Fruit fly (Drosophila melanogaster) whole organism, embryonic: ENCODE measurements around the gene Cog2.

Source experiments
- Blimp-1 ChIP-seq: fragments of 200-800 bp; sonication (Bioruptor generic); optimal IDR thresholded peaks from 3 replicates; lab custom pipeline; 2018; ENCODE audit warnings: missing biosample characterization, missing genetic modification characterization, mild to moderate bottlenecking, moderate library complexity, missing genetic modification reagents
- CG10431 ChIP-seq: fragments of 200-800 bp; sonication (Bioruptor generic); optimal IDR thresholded peaks from 3 replicates; lab custom pipeline; 2018; ENCODE audit warnings: missing biosample characterization, mild to moderate bottlenecking, missing genetic modification characterization
- CG11696 ChIP-seq: fragments of 200-800 bp; sonication (Bioruptor generic); IDR thresholded peaks from 2 replicates; pipeline ENCODE4 v1.3.6; 2022; ENCODE audit warnings: missing biosample characterization, missing genetic modification characterization
- CG12769 ChIP-seq: fragments of 200-800 bp; sonication (Bioruptor generic); optimal IDR thresholded peaks from 2 replicates; lab custom pipeline; 2019; ENCODE audit warnings: missing biosample characterization, mild to moderate bottlenecking, missing genetic modification characterization, moderate library complexity
- CG13123 ChIP-seq: fragments of 200-800 bp; sonication (Bioruptor generic); optimal IDR thresholded peaks from 2 replicates; lab custom pipeline; 2016; ENCODE audit warnings: missing biosample characterization, missing genetic modification characterization
- CG15479 ChIP-seq: fragments of 200-800 bp; sonication (Bioruptor generic); optimal IDR thresholded peaks from 3 replicates; lab custom pipeline; 2019; ENCODE audit warnings: missing biosample characterization, mild to moderate bottlenecking, missing genetic modification characterization, moderate library complexity
- CG17359 ChIP-seq: fragments of 200-800 bp; sonication (Bioruptor generic); optimal IDR thresholded peaks from 3 replicates; lab custom pipeline; 2018; ENCODE audit warnings: missing biosample characterization, mild to moderate bottlenecking, missing genetic modification characterization, moderate library complexity
- CG18476 ChIP-seq: fragments of 200-800 bp; sonication (Bioruptor generic); optimal IDR thresholded peaks from 2 replicates; lab custom pipeline; 2016; ENCODE audit warnings: missing biosample characterization, mild to moderate bottlenecking, missing genetic modification characterization
- CG33557 ChIP-seq: fragments of 200-800 bp; sonication (Bioruptor generic); optimal IDR thresholded peaks from 2 replicates; lab custom pipeline; 2019; ENCODE audit warnings: missing biosample characterization, mild to moderate bottlenecking, missing genetic modification characterization, moderate library complexity
- CG34376 ChIP-seq: fragments of 200-800 bp; sonication (Bioruptor generic); optimal IDR thresholded peaks from 2 replicates; lab custom pipeline; 2018; ENCODE audit warnings: missing biosample characterization, mild to moderate bottlenecking, missing genetic modification characterization
- CG5180 ChIP-seq: fragments of 200-800 bp; sonication (Bioruptor generic); optimal IDR thresholded peaks from 3 replicates; lab custom pipeline; 2017; ENCODE audit warnings: missing biosample characterization, missing genetic modification characterization, mild to moderate bottlenecking, moderate library complexity, missing genetic modification reagents
- CG6175 ChIP-seq: fragments of 200-800 bp; sonication (Bioruptor generic); IDR thresholded peaks from 3 replicates; pipeline ENCODE4 v1.3.6; 2022; ENCODE audit warnings: missing biosample characterization, missing genetic modification characterization
- CG7786 ChIP-seq: fragments of 200-800 bp; sonication (Bioruptor generic); optimal IDR thresholded peaks from 2 replicates; lab custom pipeline; 2016; ENCODE audit warnings: missing biosample characterization, missing genetic modification characterization
- Elba2 ChIP-seq: fragments of 200-800 bp; sonication (Bioruptor generic); optimal IDR thresholded peaks from 3 replicates; lab custom pipeline; 2016; ENCODE audit warnings: missing biosample characterization, missing genetic modification characterization
- Hmx ChIP-seq: fragments of 200-800 bp; sonication (Bioruptor generic); optimal IDR thresholded peaks from 2 replicates; lab custom pipeline; 2016; ENCODE audit warnings: missing biosample characterization, missing genetic modification characterization
- Max ChIP-seq: fragments of 200-800 bp; sonication (Bioruptor generic); optimal IDR thresholded peaks from 2 replicates; lab custom pipeline; 2016; ENCODE audit warnings: missing biosample characterization, mild to moderate bottlenecking, missing genetic modification characterization
- Med ChIP-seq: fragments of 200-800 bp; sonication (Bioruptor generic); peaks from one replicate; lab custom pipeline; 2016; ENCODE audit warnings: missing biosample characterization, missing genetic modification characterization, mild to moderate bottlenecking, inconsistent platforms, moderate library complexity
- Pdp1 ChIP-seq, 2 experiments: fragments of 200-800 bp; sonication (Bioruptor generic); optimal IDR thresholded peaks; 3 replicates each; lab custom pipeline; 2016; ENCODE audit warnings: missing biosample characterization in 2 of 2, missing genetic modification characterization in 2 of 2, mild to moderate bottlenecking in 1 of 2, moderate library complexity in 1 of 2
- Sry-β ChIP-seq: fragments of 200-800 bp; sonication (Bioruptor generic); optimal IDR thresholded peaks from 2 replicates; lab custom pipeline; 2018; ENCODE audit warnings: missing biosample characterization, mild to moderate bottlenecking, missing genetic modification characterization, moderate library complexity
- Trl ChIP-seq, 3 experiments: fragments of >200 bp in 2 of 3; fragments of 200-800 bp in 1 of 3; sonication (Bioruptor generic) in 1 of 3; optimal IDR thresholded peaks; 2 replicates in 1 of 3; 3 replicates in 2 of 3; lab custom pipeline; 2016 to 2017; ENCODE audit warnings: missing biosample characterization in 1 of 3, missing genetic modification characterization in 1 of 3
- Xbp1 ChIP-seq: fragments of 200-800 bp; sonication (Bioruptor generic); optimal IDR thresholded peaks from 3 replicates; lab custom pipeline; 2016; ENCODE audit warnings: missing biosample characterization, mild to moderate bottlenecking, missing genetic modification characterization
- ac ChIP-seq: fragments of 200-800 bp; sonication (Bioruptor generic); optimal IDR thresholded peaks from 3 replicates; lab custom pipeline; 2017; ENCODE audit warnings: missing biosample characterization, mild to moderate bottlenecking, missing genetic modification characterization
- cg ChIP-seq: fragments of 200-800 bp; sonication (Bioruptor generic); optimal IDR thresholded peaks from 3 replicates; lab custom pipeline; 2019; ENCODE audit warnings: missing biosample characterization, mild to moderate bottlenecking, missing genetic modification characterization, moderate library complexity
- exex ChIP-seq: fragments of 200-800 bp; sonication (Bioruptor generic); optimal IDR thresholded peaks from 4 replicates; lab custom pipeline; 2018; ENCODE audit warnings: missing biosample characterization, mild to moderate bottlenecking, missing genetic modification characterization, moderate library complexity
- gem ChIP-seq: fragments of 200-800 bp; sonication (Bioruptor generic); optimal IDR thresholded peaks from 2 replicates; lab custom pipeline; 2019; ENCODE audit warnings: missing biosample characterization, mild to moderate bottlenecking, missing genetic modification characterization, moderate library complexity
- grn ChIP-seq: fragments of 200-800 bp; sonication (Bioruptor generic); optimal IDR thresholded peaks from 3 replicates; lab custom pipeline; 2017; ENCODE audit warnings: missing biosample characterization, missing genetic modification characterization
- insv ChIP-seq, 2 experiments: fragments of 200-800 bp; sonication (Bioruptor generic); optimal IDR thresholded peaks; 3 replicates each; lab custom pipeline; 2016 to 2018; ENCODE audit warnings: missing biosample characterization in 2 of 2, missing genetic modification characterization in 2 of 2
- mld ChIP-seq: fragments of 200-800 bp; sonication (Bioruptor generic); IDR thresholded peaks from 3 replicates; pipeline ENCODE4 v1.3.6; 2022; ENCODE audit warnings: missing biosample characterization, missing genetic modification characterization; ENCODE audit not compliant: partially characterized antibody
- sens ChIP-seq: fragments of 200-800 bp; sonication (Bioruptor generic); peaks from one replicate; lab custom pipeline; 2016; ENCODE audit warnings: missing biosample characterization, missing genetic modification characterization
- sim ChIP-seq: fragments of 200-800 bp; sonication (Bioruptor generic); IDR thresholded peaks from 2 replicates; pipeline ENCODE4 v1.3.6; 2022; ENCODE audit warnings: missing biosample characterization, missing genetic modification characterization
- sug ChIP-seq: fragments of 200-800 bp; optimal IDR thresholded peaks from 2 replicates; lab custom pipeline; 2019; ENCODE audit warnings: missing biosample characterization, mild to moderate bottlenecking, missing genetic modification characterization, moderate library complexity
- vfl ChIP-seq: fragments of 200-800 bp; sonication (Bioruptor generic); optimal IDR thresholded peaks from 2 replicates; lab custom pipeline; 2016; ENCODE audit warnings: missing biosample characterization, missing genetic modification characterization
- yki ChIP-seq: fragments of >200 bp; optimal IDR thresholded peaks from 3 replicates; lab custom pipeline; 2018
- zen2 ChIP-seq: fragments of 200-800 bp; sonication (Bioruptor generic); IDR thresholded peaks from 3 replicates; pipeline ENCODE4 v1.3.6; 2022; ENCODE audit warnings: missing biosample characterization, missing genetic modification characterization; ENCODE audit not compliant: partially characterized antibody

Cog2 gene

DNA sequence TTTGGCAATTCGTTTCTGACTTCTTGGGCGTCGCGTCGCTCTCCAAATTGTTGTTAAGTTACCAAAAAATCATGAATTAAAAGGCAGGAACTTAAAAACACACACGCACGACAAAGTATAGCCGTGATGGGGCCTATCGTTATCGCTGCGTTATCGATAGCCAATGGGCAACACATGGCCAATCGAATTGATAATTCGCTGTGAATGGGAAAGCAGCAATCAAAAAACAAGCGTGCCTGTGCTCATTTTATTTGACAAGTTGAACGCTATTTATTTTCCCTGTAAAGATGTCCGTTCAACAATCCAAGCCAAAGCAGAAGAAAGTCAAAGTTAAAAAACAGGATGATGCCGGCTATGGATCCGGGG is 15.5 kb downstream of the Cog2 start, which contains the start of the genes Surf4 and CG31301 (continued):
- TF ChIP-seq Max (GFP tag; lab: Kevin White, UChicago) = no peak
- TF ChIP-seq zen2 (GFP tag; lab: Robert Waterston, UW) = peak; percentile 77
- TF ChIP-seq Pdp1 (GFP tag; optimal IDR thresholded peaks at IDR 0.05; lab: Kevin White, UChicago) = no peak
- TF ChIP-seq gem (tag; lab: Kevin White, UChicago) = no peak
- no peak for TF ChIP-seq Hmx (GFP tag; lab: Kevin White, UChicago)
- no peak for TF ChIP-seq CG6175 (GFP tag; lab: Robert Waterston, UW)
- no peak for TF ChIP-seq CG18476 (GFP tag; lab: Kevin White, UChicago)
- no peak for TF ChIP-seq yki (lab: Kevin White, UChicago)
- peak; percentile 6 for TF ChIP-seq CG17359 (tag; lab: Kevin White, UChicago)
- TF ChIP-seq CG34376 (GFP tag; lab: Kevin White, UChicago) = peak; percentile 32

dm6 chr3R:15345198-15346017 is 16.0 kb downstream of the Cog2 start:
- TF ChIP-seq CG12769 (peak; percentile 31), exex (tag; lab: Kevin White, UChicago) (peak; percentile 3), Trl (optimal IDR thresholded peaks at IDR 0.05; lab: Kevin White, UChicago) (peak in 1 of 2 experiments; percentile 5), Trl (GFP tag; optimal IDR thresholded peaks at IDR 0.05; lab: Kevin White, UChicago) (no peak), mld (GFP tag; lab: Robert Waterston, UW) (no peak), CG5180 (GFP tag; lab: Kevin White, UChicago) (peak; percentile 44), sens (GFP tag; lab: Kevin White, UChicago) (peak; percentile 26), Pdp1 (GFP tag; optimal IDR thresholded peaks at IDR 0.05; lab: Kevin White, UChicago) (peak in 1 of 2 experiments; percentile 52), CG10431 (GFP tag; lab: Kevin White, UChicago) (peak; percentile 85), Blimp-1 (GFP tag; lab: Kevin White, UChicago) (peak; percentile 98), CG13123 (no peak), ac (GFP tag; lab: Kevin White, UChicago) (peak; percentile 10), cg (GFP tag; lab: Kevin White, UChicago) (peak; percentile 76), CG15479 (peak; percentile 80), insv (GFP tag; optimal IDR thresholded peaks at IDR 0.05; lab: Kevin White, UChicago) (peak in 1 of 2 experiments; percentile 89), Sry-β (GFP tag; lab: Kevin White, UChicago) (no peak), Med (GFP tag; lab: Kevin White, UChicago) (peak; percentile 3), Xbp1 (peak; percentile 51), sim (GFP tag; lab: Robert Waterston, UW) (0 out of 2 replicates have a peak, but pooled peaks have one; percentile 7), grn (GFP tag; lab: Kevin White, UChicago) (peak; percentile 80), CG33557 (peak; percentile 9), vfl (GFP tag; lab: Kevin White, UChicago) (no peak), sug (peak; percentile 22), CG11696 (GFP tag; lab: Robert Waterston, UW) (peak; percentile 62; the same call in 1 of the 2 replicates), Elba2 (peak; percentile 83), CG7786 (GFP tag; lab: Kevin White, UChicago) (no peak)
